Worm (Caenorhabditis elegans) whole organism, mixed stage, embryonic: Measurements from ENCODE around the gene Y50D4A.6.
A peak's percentile ranks its signal among the peaks of the same experiment; 100 is the strongest.

Experiments used
- M03D4.4 ChIP-seq: sonication (generic microtip); optimal IDR thresholded peaks from 2 replicates; lab custom pipeline; 2017; ENCODE audit warnings: mild to moderate bottlenecking, missing genetic modification characterization, missing compliant biosample characterization
- bed-3 ChIP-seq: fragments of 200-800 bp; sonication (Bioruptor generic); optimal IDR thresholded peaks from 3 replicates; lab custom pipeline; 2018; ENCODE audit warnings: mild to moderate bottlenecking, missing genetic modification characterization, moderate library complexity, missing compliant biosample characterization
- blmp-1 ChIP-seq: fragments of 150-350 bp; optimal IDR thresholded peaks from 2 replicates; lab custom pipeline; 2014; ENCODE audit warnings: missing biosample characterization, missing genetic modification characterization
- ceh-43 ChIP-seq: fragments of 200-800 bp; sonication (Bioruptor generic); optimal IDR thresholded peaks from 2 replicates; lab custom pipeline; 2018; ENCODE audit warnings: mild to moderate bottlenecking, missing genetic modification characterization, moderate library complexity, missing compliant biosample characterization
- ceh-83 ChIP-seq: fragments of 200-800 bp; sonication (Bioruptor generic); optimal IDR thresholded peaks from 2 replicates; lab custom pipeline; 2018; ENCODE audit warnings: mild to moderate bottlenecking, missing genetic modification characterization, missing compliant biosample characterization
- ces-1 ChIP-seq: fragments of 150-350 bp; optimal IDR thresholded peaks from 2 replicates; lab custom pipeline; 2014; ENCODE audit warnings: missing biosample characterization, missing genetic modification reagents, missing genetic modification characterization
- elt-1 ChIP-seq: sonication (generic microtip); optimal IDR thresholded peaks from 2 replicates; lab custom pipeline; 2017; ENCODE audit warnings: missing genetic modification characterization, mild to moderate bottlenecking, missing compliant biosample characterization, antibody characterized with exemption, moderate library complexity, borderline replicate concordance; ENCODE audit not compliant: insufficient read depth
- elt-3 ChIP-seq: fragments of 150-350 bp; optimal IDR thresholded peaks from 2 replicates; lab custom pipeline; 2014; ENCODE audit warnings: missing biosample characterization, missing genetic modification characterization
- flh-1 ChIP-seq: fragments of 200-800 bp; sonication (Bioruptor generic); optimal IDR thresholded peaks from 2 replicates; lab custom pipeline; 2018; ENCODE audit warnings: mild to moderate bottlenecking, missing genetic modification characterization, moderate library complexity, missing compliant biosample characterization
- ham-2 ChIP-seq: fragments of 200-800 bp; sonication (Bioruptor generic); optimal IDR thresholded peaks from 2 replicates; lab custom pipeline; 2018; ENCODE audit warnings: mild to moderate bottlenecking, missing genetic modification characterization, missing compliant biosample characterization
- hlh-1 ChIP-seq: fragments of 150-350 bp; optimal IDR thresholded peaks from 2 replicates; lab custom pipeline; 2014; ENCODE audit warnings: missing biosample characterization, missing genetic modification reagents, missing genetic modification characterization
- lin-13 ChIP-seq: fragments of 150-350 bp; optimal IDR thresholded peaks from 2 replicates; lab custom pipeline; 2014; ENCODE audit warnings: missing biosample characterization, missing genetic modification characterization
- lin-32 ChIP-seq: fragments of 200-800 bp; sonication (Bioruptor generic); optimal IDR thresholded peaks from 2 replicates; lab custom pipeline; 2018; ENCODE audit warnings: mild to moderate bottlenecking, missing genetic modification characterization, missing compliant biosample characterization
- lsy-2 ChIP-seq: fragments of 150-350 bp; optimal IDR thresholded peaks from 2 replicates; lab custom pipeline; 2014; ENCODE audit warnings: missing biosample characterization, missing genetic modification characterization
- mab-5 ChIP-seq: fragments of 150-350 bp; optimal IDR thresholded peaks from 2 replicates; lab custom pipeline; 2014; ENCODE audit warnings: missing biosample characterization, missing genetic modification characterization
- mep-1 ChIP-seq: fragments of 150-350 bp; optimal IDR thresholded peaks from 2 replicates; lab custom pipeline; 2017; ENCODE audit warnings: missing biosample characterization, missing genetic modification reagents, missing genetic modification characterization, inconsistent platforms
- mls-2 ChIP-seq: sonication (generic microtip); optimal IDR thresholded peaks from 2 replicates; lab custom pipeline; 2016; ENCODE audit warnings: mild to moderate bottlenecking, missing genetic modification characterization, moderate library complexity, missing compliant biosample characterization
- nhr-12 ChIP-seq: fragments of 150-350 bp; optimal IDR thresholded peaks from 2 replicates; lab custom pipeline; 2014; ENCODE audit warnings: missing biosample characterization, missing genetic modification characterization
- nhr-2 ChIP-seq: fragments of 150-350 bp; optimal IDR thresholded peaks from 2 replicates; lab custom pipeline; 2014; ENCODE audit warnings: missing biosample characterization, missing genetic modification characterization
- nhr-237 ChIP-seq: fragments of 150-350 bp; optimal IDR thresholded peaks from 2 replicates; lab custom pipeline; 2014; ENCODE audit warnings: missing biosample characterization, missing genetic modification characterization
- nhr-76 ChIP-seq: sonication (generic microtip); optimal IDR thresholded peaks from 2 replicates; lab custom pipeline; 2017; ENCODE audit warnings: missing biosample characterization, missing genetic modification characterization
- pha-4 ChIP-seq: fragments of 150-350 bp; optimal IDR thresholded peaks from 2 replicates; lab custom pipeline; 2018; ENCODE audit warnings: missing biosample characterization, missing genetic modification reagents, missing genetic modification characterization
- sem-2 ChIP-seq: fragments of 200-800 bp; sonication (Bioruptor generic); optimal IDR thresholded peaks from 2 replicates; lab custom pipeline; 2018; ENCODE audit warnings: mild to moderate bottlenecking, missing genetic modification characterization, missing compliant biosample characterization
- sptf-1 ChIP-seq: sonication (generic microtip); optimal IDR thresholded peaks from 2 replicates; lab custom pipeline; 2017; ENCODE audit warnings: mild to moderate bottlenecking, missing genetic modification characterization, moderate library complexity, missing compliant biosample characterization
- tbx-8 ChIP-seq: fragments of 200-800 bp; sonication (Bioruptor generic); optimal IDR thresholded peaks from 2 replicates; lab custom pipeline; 2018; ENCODE audit warnings: mild to moderate bottlenecking, missing genetic modification characterization, moderate library complexity, missing compliant biosample characterization
- unc-120 ChIP-seq: sonication (generic microtip); optimal IDR thresholded peaks from 2 replicates; lab custom pipeline; 2017; ENCODE audit warnings: missing genetic modification characterization, missing compliant biosample characterization; ENCODE audit not compliant: poor library complexity, severe bottlenecking
- unc-39 ChIP-seq: fragments of 150-350 bp; optimal IDR thresholded peaks from 2 replicates; lab custom pipeline; 2014; ENCODE audit warnings: missing biosample characterization, missing genetic modification characterization
- zip-8 ChIP-seq: fragments of 150-350 bp; optimal IDR thresholded peaks from 2 replicates; lab custom pipeline; 2014; ENCODE audit warnings: missing biosample characterization, missing genetic modification characterization
- ztf-11 ChIP-seq: fragments of 150-350 bp; optimal IDR thresholded peaks from 2 replicates; lab custom pipeline; 2014; ENCODE audit warnings: missing biosample characterization, missing genetic modification characterization

Gene Y50D4A.6

ce11 chrV:1160716-1161115 lies 38.4 kb downstream of the Y50D4A.6 start:
- no peak for TF ChIP-seq ztf-11 (tag; lab: Kevin White, UChicago)
- no peak for TF ChIP-seq ceh-83
- no peak for TF ChIP-seq nhr-237
- TF ChIP-seq, all 35 proteins: peak for 0

ce11 chrV:1158247-1158646 lies 40.8 kb downstream of the Y50D4A.6 start:
- TF ChIP-seq sem-2 (GFP tag; lab: Kevin White, UChicago) (no peak), lin-32 (GFP tag; lab: Kevin White, UChicago) (no peak), ztf-11 (tag; lab: Kevin White, UChicago) (no peak), flh-1 (GFP tag; lab: Kevin White, UChicago) (no peak), lsy-2 (tag; lab: Kevin White, UChicago) (no peak), blmp-1 (no peak), mep-1 (tag; lab: Kevin White, UChicago) (no peak), ham-2 (GFP tag; lab: Kevin White, UChicago) (no peak), zip-8 (tag; lab: Kevin White, UChicago) (no peak), nhr-2 (tag; lab: Kevin White, UChicago) (no peak), sptf-1 (tag; lab: Kevin White, UChicago) (no peak), mab-5 (tag; lab: Kevin White, UChicago) (no peak), nhr-12 (tag; lab: Kevin White, UChicago) (no peak), mls-2 (tag; lab: Kevin White, UChicago) (no peak), unc-120 (tag; lab: Kevin White, UChicago) (no peak), ceh-83 (no peak), elt-3 (tag; lab: Kevin White, UChicago) (no peak), M03D4.4 (no peak)

ce11 chrV:1157443-1157842 lies 41.6 kb downstream of the Y50D4A.6 start:
- TF ChIP-seq mab-5 (tag; lab: Kevin White, UChicago) = no peak

- TF ChIP-seq hlh-1 (no peak), M03D4.4 (no peak), lin-32 (GFP tag; lab: Kevin White, UChicago) (no peak), elt-1 (tag; lab: Kevin White, UChicago) (no peak), lin-13 (tag; lab: Kevin White, UChicago) (no peak), ceh-83 (no peak), pha-4 (tag; lab: Kevin White, UChicago) (no peak)
- TF ChIP-seq, all 35 proteins: peak for 0
Measured at ce11 chrV:1156431-1156830, 42.6 kb downstream of the Y50D4A.6 start.

- TF ChIP-seq ceh-43 (GFP tag; lab: Kevin White, UChicago) (no peak), tbx-8 (GFP tag; lab: Kevin White, UChicago) (no peak), bed-3 (GFP tag; lab: Kevin White, UChicago) (no peak), ces-1 (GFP tag; lab: Kevin White, UChicago) (peak; percentile 39), pha-4 (tag; lab: Kevin White, UChicago) (no peak), nhr-2 (tag; lab: Kevin White, UChicago) (no peak), nhr-76 (tag; lab: Kevin White, UChicago) (no peak), M03D4.4 (no peak), sptf-1 (tag; lab: Kevin White, UChicago) (no peak), elt-3 (tag; lab: Kevin White, UChicago) (peak; percentile 31), lin-32 (GFP tag; lab: Kevin White, UChicago) (no peak)
Measured at ce11 chrV:1155914-1156313, 43.2 kb downstream of the Y50D4A.6 start, which contains the start of gene cmd-1. Gene cmd-1, plus strand, starts transcription at chrV:1156271.

- TF ChIP-seq mep-1 (tag; lab: Kevin White, UChicago) (no peak), ham-2 (GFP tag; lab: Kevin White, UChicago) (peak; percentile 14), nhr-2 (tag; lab: Kevin White, UChicago) (no peak), elt-3 (tag; lab: Kevin White, UChicago) (no peak), unc-39 (no peak), nhr-237 (no peak), mls-2 (tag; lab: Kevin White, UChicago) (peak; percentile 12), lin-32 (GFP tag; lab: Kevin White, UChicago) (no peak), ces-1 (GFP tag; lab: Kevin White, UChicago) (peak; percentile 88)
Measured at ce11 chrV:1154472-1155278, 44.4 kb downstream of the Y50D4A.6 start.
